Fruit fly (Drosophila melanogaster) whole organism, embryonic: ENCODE measurements around the gene Rab40.
A peak's percentile ranks its signal among the peaks of the same experiment; 100 is the strongest.

ENCODE experiments used
- ATbp ChIP-seq: fragments of 200-800 bp; sonication (Bioruptor generic); optimal IDR thresholded peaks from 2 replicates; lab custom pipeline; 2017; ENCODE audit warnings: missing biosample characterization, mild to moderate bottlenecking, missing genetic modification characterization, missing genetic modification reagents
- CG10321 ChIP-seq: fragments of 200-800 bp; sonication (Bioruptor generic); IDR thresholded peaks from 2 replicates; pipeline ENCODE4 v1.3.6; 2022; ENCODE audit warnings: missing biosample characterization, missing genetic modification characterization
- CG11504 ChIP-seq: fragments of 200-800 bp; sonication (Bioruptor generic); optimal IDR thresholded peaks from 3 replicates; lab custom pipeline; 2019; ENCODE audit warnings: missing biosample characterization, mild to moderate bottlenecking, missing genetic modification characterization, moderate library complexity
- CG12299 ChIP-seq: fragments of 200-800 bp; sonication (Bioruptor generic); optimal IDR thresholded peaks from 2 replicates; lab custom pipeline; 2018; ENCODE audit warnings: missing biosample characterization, mild to moderate bottlenecking, missing genetic modification characterization
- CG13296 ChIP-seq: fragments of 200-800 bp; sonication (Bioruptor generic); optimal IDR thresholded peaks from 3 replicates; lab custom pipeline; 2018; ENCODE audit warnings: missing biosample characterization, mild to moderate bottlenecking, missing genetic modification characterization
- CG13424 ChIP-seq: fragments of 200-800 bp; sonication (Bioruptor generic); optimal IDR thresholded peaks from 2 replicates; lab custom pipeline; 2019; ENCODE audit warnings: missing biosample characterization, mild to moderate bottlenecking, missing genetic modification characterization, moderate library complexity
- CG13624 ChIP-seq: fragments of 200-800 bp; sonication (Bioruptor generic); optimal IDR thresholded peaks from 2 replicates; lab custom pipeline; 2016; ENCODE audit warnings: missing biosample characterization, missing genetic modification characterization
- CG17568 ChIP-seq: fragments of 200-800 bp; sonication (Bioruptor generic); optimal IDR thresholded peaks from 2 replicates; lab custom pipeline; 2018; ENCODE audit warnings: missing biosample characterization, mild to moderate bottlenecking, missing genetic modification characterization, moderate library complexity
- CG17829 ChIP-seq: fragments of 200-800 bp; optimal IDR thresholded peaks from 2 replicates; lab custom pipeline; 2019; ENCODE audit warnings: missing biosample characterization, mild to moderate bottlenecking, missing genetic modification characterization, moderate library complexity
- CG18262 ChIP-seq: fragments of 200-800 bp; optimal IDR thresholded peaks from 3 replicates; lab custom pipeline; 2019; ENCODE audit warnings: missing biosample characterization, mild to moderate bottlenecking, missing genetic modification characterization, moderate library complexity
- CG2202 ChIP-seq: fragments of 200-800 bp; sonication (Bioruptor generic); optimal IDR thresholded peaks from 2 replicates; lab custom pipeline; 2018; ENCODE audit warnings: missing biosample characterization, mild to moderate bottlenecking, missing genetic modification characterization
- CG2875 ChIP-seq: fragments of 200-800 bp; sonication (Bioruptor generic); optimal IDR thresholded peaks from 2 replicates; lab custom pipeline; 2017; ENCODE audit warnings: missing biosample characterization, mild to moderate bottlenecking, missing genetic modification characterization, missing genetic modification reagents
- CG31388 ChIP-seq: fragments of 200-800 bp; sonication (Bioruptor generic); optimal IDR thresholded peaks from 2 replicates; lab custom pipeline; 2016; ENCODE audit warnings: missing biosample characterization, missing genetic modification characterization
- CG3163 ChIP-seq: fragments of 200-800 bp; sonication (Bioruptor generic); optimal IDR thresholded peaks from 3 replicates; lab custom pipeline; 2016; ENCODE audit warnings: missing biosample characterization, missing genetic modification characterization
- CG34376 ChIP-seq: fragments of 200-800 bp; sonication (Bioruptor generic); optimal IDR thresholded peaks from 2 replicates; lab custom pipeline; 2018; ENCODE audit warnings: missing biosample characterization, mild to moderate bottlenecking, missing genetic modification characterization
- CG4328 ChIP-seq: fragments of 200-800 bp; sonication (Bioruptor generic); optimal IDR thresholded peaks from 3 replicates; lab custom pipeline; 2017; ENCODE audit warnings: missing biosample characterization, missing genetic modification reagents, missing genetic modification characterization
- CG6654 ChIP-seq: fragments of 200-800 bp; sonication (Bioruptor generic); optimal IDR thresholded peaks from 2 replicates; lab custom pipeline; 2017; ENCODE audit warnings: missing biosample characterization, mild to moderate bottlenecking, missing genetic modification characterization
- CG7987 ChIP-seq: fragments of 200-800 bp; sonication (Bioruptor generic); optimal IDR thresholded peaks from 2 replicates; lab custom pipeline; 2018; ENCODE audit warnings: missing biosample characterization, mild to moderate bottlenecking, missing genetic modification characterization, moderate library complexity
- CG8089 ChIP-seq: fragments of 200-800 bp; sonication (Bioruptor generic); optimal IDR thresholded peaks from 3 replicates; lab custom pipeline; 2016; ENCODE audit warnings: missing biosample characterization, missing genetic modification characterization
- Dek ChIP-seq: fragments of 200-800 bp; sonication (Bioruptor generic); optimal IDR thresholded peaks from 3 replicates; lab custom pipeline; 2019; ENCODE audit warnings: missing biosample characterization, mild to moderate bottlenecking, missing genetic modification characterization, moderate library complexity
- Dip3 ChIP-seq: fragments of 200-800 bp; sonication (Bioruptor generic); optimal IDR thresholded peaks from 3 replicates; lab custom pipeline; 2016; ENCODE audit warnings: missing biosample characterization, missing genetic modification characterization
- Hr78 ChIP-seq, 2 experiments: fragments of 200-800 bp in 1 of 2; fragments of >200 bp in 1 of 2; sonication (Bioruptor generic) in 1 of 2; optimal IDR thresholded peaks; 2 replicates each; lab custom pipeline; 2017 to 2019; ENCODE audit warnings: missing biosample characterization in 2 of 2, missing genetic modification characterization in 2 of 2, mild to moderate bottlenecking in 1 of 2, moderate library complexity in 1 of 2
- MTF-1 ChIP-seq: fragments of 200-800 bp; sonication (Bioruptor generic); optimal IDR thresholded peaks from 2 replicates; lab custom pipeline; 2018; ENCODE audit warnings: missing biosample characterization, mild to moderate bottlenecking, missing genetic modification characterization, borderline replicate concordance
- NC2α ChIP-seq: fragments of 200-800 bp; sonication (Bioruptor generic); optimal IDR thresholded peaks from 2 replicates; lab custom pipeline; 2016; ENCODE audit warnings: missing biosample characterization, missing genetic modification characterization
- NC2β ChIP-seq: fragments of 200-800 bp; sonication (Bioruptor generic); optimal IDR thresholded peaks from 2 replicates; lab custom pipeline; 2016; ENCODE audit warnings: missing biosample characterization, missing genetic modification characterization
- PHDP ChIP-seq: fragments of 200-800 bp; sonication (Bioruptor generic); optimal IDR thresholded peaks from 3 replicates; lab custom pipeline; 2018; ENCODE audit warnings: missing biosample characterization, mild to moderate bottlenecking, missing genetic modification characterization, moderate library complexity
- abd-A ChIP-seq: fragments of 200-800 bp; sonication (Bioruptor generic); optimal IDR thresholded peaks from 3 replicates; lab custom pipeline; 2019; ENCODE audit warnings: missing biosample characterization, mild to moderate bottlenecking, missing genetic modification characterization, moderate library complexity
- ara ChIP-seq: fragments of 200-800 bp; sonication (Bioruptor generic); IDR thresholded peaks from 2 replicates; pipeline ENCODE4 v1.3.6; 2022; ENCODE audit warnings: missing biosample characterization, missing genetic modification characterization
- ash1 ChIP-seq: fragments of 200-800 bp; sonication (Bioruptor generic); optimal IDR thresholded peaks from 2 replicates; lab custom pipeline; 2018; ENCODE audit warnings: missing biosample characterization, mild to moderate bottlenecking, missing genetic modification characterization
- bcd ChIP-seq: fragments of 200-800 bp; sonication (Bioruptor generic); optimal IDR thresholded peaks from 2 replicates; lab custom pipeline; 2017; ENCODE audit warnings: missing biosample characterization, mild to moderate bottlenecking, missing genetic modification characterization
- br ChIP-seq: fragments of >200 bp; optimal IDR thresholded peaks from 2 replicates; lab custom pipeline; 2017
- btn ChIP-seq: fragments of 200-800 bp; sonication (Bioruptor generic); optimal IDR thresholded peaks from 2 replicates; lab custom pipeline; 2016; ENCODE audit warnings: missing biosample characterization, missing genetic modification characterization
- chn ChIP-seq: fragments of 200-800 bp; sonication (Bioruptor generic); optimal IDR thresholded peaks from 2 replicates; lab custom pipeline; 2016; ENCODE audit warnings: missing biosample characterization, missing genetic modification characterization
- croc ChIP-seq: fragments of 200-800 bp; sonication (Bioruptor generic); conservative IDR thresholded peaks from 3 replicates; pipeline ENCODE4 v1.3.6; 2022; ENCODE audit warnings: missing biosample characterization, missing genetic modification characterization
- danr ChIP-seq: fragments of 200-800 bp; sonication (Bioruptor generic); IDR thresholded peaks from 2 replicates; pipeline ENCODE4 v1.3.6; 2022; ENCODE audit warnings: missing biosample characterization, missing genetic modification characterization
- dm ChIP-seq: fragments of 200-800 bp; sonication (Bioruptor generic); optimal IDR thresholded peaks from 3 replicates; lab custom pipeline; 2016; ENCODE audit warnings: missing biosample characterization, missing genetic modification characterization
- eyg ChIP-seq: fragments of 200-800 bp; sonication (Bioruptor generic); optimal IDR thresholded peaks from 3 replicates; lab custom pipeline; 2016; ENCODE audit warnings: missing biosample characterization, missing genetic modification characterization
- fd102C ChIP-seq: fragments of 200-800 bp; sonication (Bioruptor generic); optimal IDR thresholded peaks from 2 replicates; lab custom pipeline; 2018; ENCODE audit warnings: missing biosample characterization, mild to moderate bottlenecking, missing genetic modification characterization, moderate library complexity
- fd64A ChIP-seq: fragments of 200-800 bp; sonication (Bioruptor generic); optimal IDR thresholded peaks from 3 replicates; lab custom pipeline; 2018; ENCODE audit warnings: missing biosample characterization, mild to moderate bottlenecking, missing genetic modification characterization
- fu2 ChIP-seq: fragments of 200-800 bp; sonication (Bioruptor generic); optimal IDR thresholded peaks from 2 replicates; lab custom pipeline; 2016; ENCODE audit warnings: missing biosample characterization, missing genetic modification characterization
- grau ChIP-seq: fragments of 200-800 bp; optimal IDR thresholded peaks from 3 replicates; lab custom pipeline; 2019; ENCODE audit warnings: missing biosample characterization, mild to moderate bottlenecking, missing genetic modification characterization, moderate library complexity
- her ChIP-seq: fragments of 200-800 bp; sonication (Bioruptor generic); optimal IDR thresholded peaks from 2 replicates; lab custom pipeline; 2016; ENCODE audit warnings: missing biosample characterization, missing genetic modification characterization
- ind ChIP-seq: fragments of 200-800 bp; sonication (Bioruptor generic); optimal IDR thresholded peaks from 3 replicates; lab custom pipeline; 2016; ENCODE audit warnings: missing biosample characterization, missing genetic modification characterization
- kah ChIP-seq: fragments of 200-800 bp; sonication (Bioruptor generic); optimal IDR thresholded peaks from 2 replicates; lab custom pipeline; 2018; ENCODE audit warnings: missing biosample characterization, mild to moderate bottlenecking, missing genetic modification characterization
- klu ChIP-seq: fragments of 200-800 bp; sonication (Bioruptor generic); IDR thresholded peaks from 2 replicates; pipeline ENCODE4 v1.3.6; 2022; ENCODE audit warnings: missing biosample characterization, missing genetic modification characterization
- nmo ChIP-seq: fragments of 200-800 bp; sonication (Bioruptor generic); optimal IDR thresholded peaks from 2 replicates; lab custom pipeline; 2018; ENCODE audit warnings: missing biosample characterization, mild to moderate bottlenecking, missing genetic modification characterization, moderate library complexity
- rib ChIP-seq: fragments of 200-800 bp; sonication (Bioruptor generic); IDR thresholded peaks from 2 replicates; pipeline ENCODE4 v1.3.6; 2022; ENCODE audit warnings: missing biosample characterization, missing genetic modification characterization
- sd ChIP-seq: fragments of 200-800 bp; sonication (Bioruptor generic); optimal IDR thresholded peaks from 3 replicates; lab custom pipeline; 2018; ENCODE audit warnings: missing biosample characterization, mild to moderate bottlenecking, missing genetic modification characterization, moderate library complexity
- sens-2 ChIP-seq: fragments of 200-800 bp; sonication (Bioruptor generic); IDR thresholded peaks from 2 replicates; pipeline ENCODE4 v1.3.6; 2022; ENCODE audit warnings: missing biosample characterization, missing genetic modification characterization
- slbo ChIP-seq: fragments of 200-800 bp; sonication (Bioruptor generic); IDR thresholded peaks from 2 replicates; pipeline ENCODE4 v1.3.6; 2022; ENCODE audit warnings: missing biosample characterization, missing genetic modification characterization
- stwl ChIP-seq: fragments of 200-800 bp; sonication (Bioruptor generic); optimal IDR thresholded peaks from 3 replicates; lab custom pipeline; 2018; ENCODE audit warnings: missing biosample characterization, mild to moderate bottlenecking, missing genetic modification characterization, moderate library complexity
- wek ChIP-seq: fragments of 200-800 bp; sonication (Bioruptor generic); optimal IDR thresholded peaks from 3 replicates; lab custom pipeline; 2018; ENCODE audit warnings: missing biosample characterization, mild to moderate bottlenecking, missing genetic modification characterization, moderate library complexity

Gene Rab40

DNA sequence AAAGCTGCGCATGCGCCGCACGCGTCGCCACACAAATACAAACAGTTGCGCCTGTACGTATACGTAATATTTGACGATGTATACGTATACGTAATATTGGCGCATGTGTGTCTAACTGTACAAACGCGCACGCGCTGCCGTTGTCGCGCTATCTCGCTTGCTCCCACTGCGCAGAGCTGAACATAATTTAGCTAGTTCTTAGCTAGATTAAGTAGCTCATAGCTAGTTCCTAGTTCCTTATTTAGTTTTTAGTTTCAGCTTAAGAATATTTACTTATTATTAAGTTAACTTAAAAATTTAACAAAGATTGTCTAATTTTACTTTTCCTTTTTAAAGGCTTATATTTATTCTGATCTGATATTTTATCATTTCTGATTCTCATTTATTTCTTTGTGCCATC is 17.4 kb upstream of the Rab40 start (continued):
- no peak for TF ChIP-seq stwl
- TF ChIP-seq fu2: no peak
- TF ChIP-seq CG34376: no peak
- TF ChIP-seq nmo (GFP tag; lab: Kevin White, UChicago): peak; percentile 34
- no peak for TF ChIP-seq btn (GFP tag; lab: Kevin White, UChicago)
- TF ChIP-seq CG12299 (tag; lab: Kevin White, UChicago): peak; percentile 16
- peak; percentile 14 for TF ChIP-seq sd (tag; lab: Kevin White, UChicago)
- TF ChIP-seq wek (GFP tag; lab: Kevin White, UChicago): no peak
- no peak for TF ChIP-seq ara (GFP tag; lab: Robert Waterston, UW)
- TF ChIP-seq CG11504 (tag; lab: Kevin White, UChicago): peak; percentile 52
- TF ChIP-seq bcd (GFP tag; lab: Kevin White, UChicago): no peak
- TF ChIP-seq chn (GFP tag; lab: Kevin White, UChicago): no peak
- TF ChIP-seq klu (GFP tag; lab: Robert Waterston, UW): no peak
- no peak for TF ChIP-seq fd102C (GFP tag; lab: Kevin White, UChicago)
- no peak for TF ChIP-seq CG31388 (GFP tag; lab: Kevin White, UChicago)
- TF ChIP-seq CG10321 (GFP tag; lab: Robert Waterston, UW): no peak
- TF ChIP-seq ind: no peak
- peak; percentile 60 for TF ChIP-seq grau
- TF ChIP-seq CG17829 (tag; lab: Kevin White, UChicago): peak; percentile 19
- no peak for TF ChIP-seq MTF-1
- peak; percentile 44 for TF ChIP-seq CG13424
- TF ChIP-seq Dip3 (GFP tag; lab: Kevin White, UChicago): no peak
- no peak for TF ChIP-seq br (lab: Kevin White, UChicago)
- no peak for TF ChIP-seq CG3163
- TF ChIP-seq CG13296 (GFP tag; lab: Kevin White, UChicago): peak; percentile 8
- peak; percentile 9 for TF ChIP-seq ATbp
- no peak for TF ChIP-seq rib (GFP tag; lab: Robert Waterston, UW)
- peak; percentile 32 for TF ChIP-seq PHDP (tag; lab: Kevin White, UChicago)
- no peak for TF ChIP-seq CG7987 (GFP tag; lab: Kevin White, UChicago)
- TF ChIP-seq CG2202 (tag; lab: Kevin White, UChicago): no peak
- no peak for TF ChIP-seq CG13624 (GFP tag; lab: Kevin White, UChicago)
- no peak for TF ChIP-seq NC2α
- no peak for TF ChIP-seq slbo
- TF ChIP-seq CG17568: no peak
- TF ChIP-seq eyg (GFP tag; lab: Kevin White, UChicago): no peak
- TF ChIP-seq her: no peak
- TF ChIP-seq sens-2 (GFP tag; lab: Robert Waterston, UW): no peak
- no peak for TF ChIP-seq fd64A (GFP tag; lab: Kevin White, UChicago)
- no peak for TF ChIP-seq Hr78 (GFP tag; optimal IDR thresholded peaks at IDR 0.05; lab: Kevin White, UChicago)
- no peak for TF ChIP-seq CG4328 (GFP tag; lab: Kevin White, UChicago)
- TF ChIP-seq danr: no peak
- no peak for TF ChIP-seq CG6654 (GFP tag; lab: Kevin White, UChicago)
- no peak for TF ChIP-seq CG8089 (GFP tag; lab: Kevin White, UChicago)
- no peak for TF ChIP-seq croc
- TF ChIP-seq CG2875 (GFP tag; lab: Kevin White, UChicago): no peak
- no peak for TF ChIP-seq kah (GFP tag; lab: Kevin White, UChicago)
- TF ChIP-seq dm (GFP tag; lab: Kevin White, UChicago): no peak
- peak; percentile 18 for TF ChIP-seq CG18262
- peak; percentile 2 for TF ChIP-seq Dek (tag; lab: Kevin White, UChicago)
- TF ChIP-seq abd-A (tag; lab: Kevin White, UChicago): peak; percentile 11
- no peak for TF ChIP-seq NC2β (GFP tag; lab: Kevin White, UChicago)
- no peak for TF ChIP-seq ash1 (GFP tag; lab: Kevin White, UChicago)
